Worm (Caenorhabditis elegans) whole organism, L4/young adult: ENCODE measurements around the gene F35A5.8.

Source experiments
- W03F9.2 ChIP-seq: fragments of 150-350 bp; optimal IDR thresholded peaks from 2 replicates; lab custom pipeline; 2014; ENCODE audit warnings: missing biosample characterization, missing genetic modification characterization
- dao-5 ChIP-seq: sonication (generic microtip); optimal IDR thresholded peaks from 2 replicates; lab custom pipeline; 2016; ENCODE audit warnings: missing genotype, missing genetic modification characterization, moderate library complexity, missing compliant biosample characterization
- him-1 ChIP-seq: sonication (generic microtip); optimal IDR thresholded peaks from 2 replicates; lab custom pipeline; 2016; ENCODE audit warnings: missing genotype, missing genetic modification reagents, missing genetic modification characterization, missing compliant biosample characterization

The F35A5.8 gene

ce11 chrX:3826172-3826571, 22.9 kb upstream of the F35A5.8 start:
- no peak for TF ChIP-seq him-1 (tag; lab: Kevin White, UChicago)

ce11 chrX:3824907-3825689, 21.8 kb upstream of the F35A5.8 start:
- TF ChIP-seq dao-5 = no peak
- no peak for TF ChIP-seq W03F9.2 (tag; lab: Kevin White, UChicago)
- TF ChIP-seq him-1 (tag; lab: Kevin White, UChicago) = no peak

ce11 chrX:3824443-3824842, 21.2 kb upstream of the F35A5.8 start:
- TF ChIP-seq him-1 (tag; lab: Kevin White, UChicago) = no peak
- no peak for TF ChIP-seq W03F9.2 (tag; lab: Kevin White, UChicago)
- TF ChIP-seq dao-5 = no peak

- TF ChIP-seq him-1 (tag; lab: Kevin White, UChicago) = no peak
- TF ChIP-seq W03F9.2 (tag; lab: Kevin White, UChicago) = no peak
- no peak for TF ChIP-seq dao-5
Observed at ce11 chrX:3823869-3824268, 20.6 kb upstream of the F35A5.8 start.

ce11 chrX:3822061-3822460, 18.8 kb upstream of the F35A5.8 start:
- TF ChIP-seq dao-5 = no peak
- no peak for TF ChIP-seq him-1 (tag; lab: Kevin White, UChicago)
- TF ChIP-seq W03F9.2 (tag; lab: Kevin White, UChicago) = no peak

ce11 chrX:3821609-3822008, 18.3 kb upstream of the F35A5.8 start:
- no peak for TF ChIP-seq W03F9.2 (tag; lab: Kevin White, UChicago)
- TF ChIP-seq him-1 (tag; lab: Kevin White, UChicago) = no peak
- no peak for TF ChIP-seq dao-5

ce11 chrX:3820666-3821065, 17.4 kb upstream of the F35A5.8 start:
- no peak for TF ChIP-seq dao-5
- no peak for TF ChIP-seq W03F9.2 (tag; lab: Kevin White, UChicago)
- TF ChIP-seq him-1 (tag; lab: Kevin White, UChicago) = no peak

- TF ChIP-seq W03F9.2 (tag; lab: Kevin White, UChicago) (no peak), dao-5 (no peak), him-1 (tag; lab: Kevin White, UChicago) (no peak)
Observed at ce11 chrX:3819697-3820096, 16.4 kb upstream of the F35A5.8 start.

ce11 chrX:3818856-3819524, 15.7 kb upstream of the F35A5.8 start:
- TF ChIP-seq W03F9.2 (tag; lab: Kevin White, UChicago) (no peak), dao-5 (no peak), him-1 (tag; lab: Kevin White, UChicago) (no peak)

ce11 chrX:3814827-3815226, 11.6 kb upstream of the F35A5.8 start:
- no peak for TF ChIP-seq him-1 (tag; lab: Kevin White, UChicago)
- TF ChIP-seq dao-5 = no peak
- no peak for TF ChIP-seq W03F9.2 (tag; lab: Kevin White, UChicago)

- TF ChIP-seq him-1 (tag; lab: Kevin White, UChicago) = no peak
- no peak for TF ChIP-seq dao-5
- TF ChIP-seq W03F9.2 (tag; lab: Kevin White, UChicago) = no peak
Observed at ce11 chrX:3807166-3807565, 3.9 kb upstream of the F35A5.8 start, which contains the start of gene F35A5.1. TSS of gene F35A5.1 (plus strand) at chrX:3807466.

ce11 chrX:3804837-3805236, 1.6 kb upstream of the F35A5.8 start, which contains the start of gene F35A5.2:
TSS of gene F35A5.2 (plus strand) at chrX:3805137.
- no peak for TF ChIP-seq dao-5
- TF ChIP-seq him-1 (tag; lab: Kevin White, UChicago) = no peak
- no peak for TF ChIP-seq W03F9.2 (tag; lab: Kevin White, UChicago)

ce11 chrX:3802743-3803142, 521 bp downstream of the F35A5.8 start:
- no peak for TF ChIP-seq W03F9.2 (tag; lab: Kevin White, UChicago)
- TF ChIP-seq him-1 (tag; lab: Kevin White, UChicago) = no peak
- TF ChIP-seq dao-5 = no peak

ce11 chrX:3798288-3798687, 5.0 kb downstream of the F35A5.8 start:
- no peak for TF ChIP-seq W03F9.2 (tag; lab: Kevin White, UChicago)
- no peak for TF ChIP-seq dao-5
